Worm (Caenorhabditis elegans): ENCODE results near the gene eat-4.

ce11 chrIII:9172702-9173101 lies 36.0 kb downstream of the eat-4 start, which contains the start of gene ina-1:
- TF ChIP-seq lin-13 (GFP tag; optimal IDR thresholded peaks at IDR 0.05) = no peak
- no peak for TF ChIP-seq aly-2 (tag; optimal IDR thresholded peaks at IDR 0.05)
- no peak for TF ChIP-seq xbp-1 (tag; optimal IDR thresholded peaks at IDR 0.05)
